Fruit fly (Drosophila melanogaster) whole organism: ENCODE measurements around the gene CG12689.

Experiments
- Dll ChIP-seq: fragments of >200 bp; optimal IDR thresholded peaks from 2 replicates; lab custom pipeline; 2017
- EcR ChIP-seq, 2 experiments: fragments of >200 bp; optimal IDR thresholded peaks; 2 replicates each; lab custom pipeline; 2017; ENCODE audit warnings: missing biosample characterization in 2 of 2, missing genetic modification characterization in 2 of 2, missing genetic modification reagents in 2 of 2
- pan ChIP-seq: fragments of >200 bp; optimal IDR thresholded peaks from 2 replicates; lab custom pipeline; 2017
- psq ChIP-seq: fragments of >200 bp; optimal IDR thresholded peaks from 2 replicates; lab custom pipeline; 2017
- usp ChIP-seq: fragments of >200 bp; optimal IDR thresholded peaks from 2 replicates; lab custom pipeline; 2017; ENCODE audit warnings: missing biosample characterization, missing genetic modification characterization, mixed read lengths

DNA sequence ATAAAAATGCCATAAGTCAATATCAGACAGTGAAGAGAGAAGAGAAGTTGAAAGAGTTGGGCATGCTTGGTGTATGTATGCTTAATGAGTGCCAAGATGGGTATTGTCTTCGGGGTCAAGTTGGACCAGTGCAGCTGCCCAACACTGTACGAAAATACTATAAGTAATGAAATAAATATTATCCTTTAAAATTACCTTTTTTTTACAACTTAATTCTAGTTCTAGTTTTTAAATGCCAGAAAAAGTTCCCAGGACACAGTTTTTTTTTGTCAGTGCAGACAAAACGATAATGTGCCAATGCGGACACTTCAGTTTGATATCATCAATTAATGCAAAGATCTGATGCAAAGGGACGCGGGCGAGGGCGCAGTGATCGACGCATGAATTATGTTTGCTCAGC is 25.2 kb downstream of the CG12689 start:
- TF ChIP-seq psq (lab: Kevin White, UChicago) (no peak), Dll (lab: Kevin White, UChicago) (no peak), pan (lab: Kevin White, UChicago) (no peak), usp (no peak), EcR (GFP tag; optimal IDR thresholded peaks at IDR 0.05; lab: Kevin White, UChicago) (no peak)
